Fruit fly (Drosophila melanogaster) whole organism, larva: ENCODE measurements around the gene G9a.

Experiments
- noc ChIP-seq: fragments of 200-800 bp; sonication (Bioruptor generic); optimal IDR thresholded peaks from 3 replicates; lab custom pipeline; 2019; ENCODE audit warnings: missing biosample characterization, mild to moderate bottlenecking, missing genetic modification characterization, moderate library complexity

Gene G9a

dm6 chrX:245802-246201 lies at the start of gene G9a, which contains the start of gene CG3038:
G9a (plus strand) TSS chrX:245978.
CG3038 (minus strand) TSS chrX:245856.
- TF ChIP-seq noc: peak; percentile 26

dm6 chrX:247329-247728 lies 1.6 kb downstream of the G9a start:
- TF ChIP-seq noc: no peak

dm6 chrX:254690-255089 lies 8.9 kb downstream of the G9a start, which contains the start of gene CG42376:
CG42376 (plus strand) TSS chrX:254876.
- no peak for TF ChIP-seq noc

dm6 chrX:255369-255768 lies 9.6 kb downstream of the G9a start, which contains the start of gene cin:
cin (plus strand) TSS chrX:255674.
- TF ChIP-seq noc: peak; percentile 57

- no peak for TF ChIP-seq noc
These were observed 17.1 kb downstream of the G9a start for dm6 chrX:262836-263235.

dm6 chrX:263728-264344 lies 18.1 kb downstream of the G9a start, which contains the start of gene CG13377:
CG13377 (minus strand) TSS chrX:263999.
- no peak for TF ChIP-seq noc

- no peak for TF ChIP-seq noc
These were observed 19.9 kb downstream of the G9a start for dm6 chrX:265692-266091.

- TF ChIP-seq noc: no peak
These were observed 21.2 kb downstream of the G9a start, which contains the start of gene CG13376 for dm6 chrX:266978-267439. CG13376 (minus strand) TSS chrX:267028.

dm6 chrX:267979-268378 lies 22.2 kb downstream of the G9a start:
- TF ChIP-seq noc: no peak

dm6 chrX:276065-276464 lies 30.3 kb downstream of the G9a start:
- TF ChIP-seq noc: no peak

dm6 chrX:276569-276968 lies 30.8 kb downstream of the G9a start:
- no peak for TF ChIP-seq noc

dm6 chrX:277885-278284 lies 32.1 kb downstream of the G9a start:
- TF ChIP-seq noc: no peak

- no peak for TF ChIP-seq noc
These were observed 32.8 kb downstream of the G9a start for dm6 chrX:278370-279096.

dm6 chrX:279097-279727 lies 33.4 kb downstream of the G9a start, which contains the start of the genes CG3777 and ewg:
CG3777 (plus strand) TSS chrX:279703.
ewg (minus strand) TSS chrX:279718.
- no peak for TF ChIP-seq noc

- TF ChIP-seq noc: no peak
These were observed 47.5 kb downstream of the G9a start for dm6 chrX:293254-293653.

dm6 chrX:294839-295238 lies 49.1 kb downstream of the G9a start, which contains the start of gene CG13375:
CG13375 (minus strand) TSS chrX:294962.
- TF ChIP-seq noc: no peak
